Worm (Caenorhabditis elegans): ENCODE results near the gene ttm-1.

DNA sequence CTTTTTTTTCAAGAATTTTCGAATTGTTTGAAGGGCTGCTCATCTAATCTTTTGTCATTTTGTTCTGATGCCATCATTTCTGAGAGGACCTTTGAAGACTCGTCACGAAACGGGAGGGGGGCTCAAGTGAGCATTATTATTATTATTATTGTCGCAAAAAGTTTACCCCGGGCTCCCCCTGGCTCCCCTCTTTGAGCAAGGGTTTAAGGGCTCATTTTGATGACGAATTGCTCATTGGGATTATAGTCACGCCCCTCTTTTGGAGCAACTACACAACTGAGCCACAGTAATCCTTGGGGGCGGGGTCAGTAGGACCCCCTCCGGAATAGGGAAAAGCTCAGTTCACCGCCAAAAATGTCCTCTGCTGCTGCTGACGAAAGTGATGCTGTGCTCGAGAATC lies 24.5 kb downstream of the ttm-1 start, which contains the start of gene unc-25:
- TF ChIP-seq nhr-76 (tag; optimal IDR thresholded peaks at IDR 0.05) (no peak), elt-3 (tag; optimal IDR thresholded peaks at IDR 0.05) (no peak), ztf-4 (tag; optimal IDR thresholded peaks at IDR 0.05) (no peak), lsy-2 (tag; optimal IDR thresholded peaks at IDR 0.05) (no peak)

Data from whole organism, L1 larva.